Worm (Caenorhabditis elegans): ENCODE measurements around the gene F10G2.2.
"Not testable (repeated sequence)": the region's sequence is repeated elsewhere in the genome, so short reads cannot be mapped to it uniquely, and the experiment has no call there.

DNA sequence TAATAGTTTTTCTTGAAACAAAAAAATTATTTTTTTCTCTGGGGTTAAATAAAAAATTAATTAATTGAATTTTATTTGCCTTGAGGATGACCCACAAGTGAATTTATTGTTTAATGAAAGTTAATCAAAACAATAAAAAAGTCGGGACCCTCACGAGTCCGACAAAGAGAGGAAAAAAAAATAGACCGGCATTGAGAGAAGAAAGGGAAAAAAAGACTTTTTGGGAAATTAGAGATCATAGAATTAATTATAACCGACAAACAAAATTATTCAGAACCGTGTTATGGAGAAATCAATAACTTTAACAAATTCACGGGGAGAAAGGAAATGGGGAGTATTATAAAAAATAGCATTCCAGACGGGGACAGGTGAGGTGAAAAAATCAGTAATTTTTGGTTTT, 6.2 kb downstream of the F10G2.2 start, which contains the start of gene F10G2.7:
- TF ChIP-seq ztf-23 (GFP tag; IDR thresholded peaks at IDR 0.05); med-1 (GFP tag; optimal IDR thresholded peaks at IDR 0.05; ENCODE audit: insufficient read depth); cog-1 (tag; optimal IDR thresholded peaks at IDR 0.05); klf-2 (GFP tag; conservative IDR thresholded peaks at IDR 0.05); ref-1 (GFP tag; conservative IDR thresholded peaks at IDR 0.05); flt-1 (GFP tag; IDR thresholded peaks at IDR 0.05); ztf-29 (GFP tag; IDR thresholded peaks at IDR 0.05): not testable (repeated sequence)

All from whole organism, midembryonic.